Worm (Caenorhabditis elegans) whole organism, early embryonic: ENCODE measurements around the gene swt-2.

ENCODE experiments used
- F13C5.2 ChIP-seq: sonication (generic microtip); optimal IDR thresholded peaks from 2 replicates; lab custom pipeline; 2017; ENCODE audit warnings: mild to moderate bottlenecking, missing genetic modification characterization, inconsistent platforms, missing compliant biosample characterization
- aly-1 ChIP-seq: sonication (generic microtip); optimal IDR thresholded peaks from 2 replicates; lab custom pipeline; 2016; ENCODE audit warnings: missing genetic modification characterization, missing compliant biosample characterization
- ama-1 ChIP-seq: fragments of 150-350 bp; optimal IDR thresholded peaks from 2 replicates; lab custom pipeline; 2014
- ceh-36 ChIP-seq: sonication (generic microtip); optimal IDR thresholded peaks from 2 replicates; lab custom pipeline; 2016; ENCODE audit warnings: missing genetic modification characterization, inconsistent platforms, missing compliant biosample characterization
- ets-7 ChIP-seq: sonication (generic microtip); optimal IDR thresholded peaks from 2 replicates; lab custom pipeline; 2016; ENCODE audit warnings: missing genotype, missing genetic modification characterization, missing compliant biosample characterization
- flt-1 ChIP-seq: fragments of 200-800 bp; sonication (Bioruptor generic); IDR thresholded peaks from 2 replicates; pipeline ENCODE4 v1.3.6; 2022; ENCODE audit warnings: missing genetic modification characterization, missing compliant biosample characterization
- hmbx-1 ChIP-seq: sonication (generic microtip); optimal IDR thresholded peaks from 2 replicates; lab custom pipeline; 2016; ENCODE audit warnings: mild to moderate bottlenecking, missing genetic modification characterization, missing compliant biosample characterization
- hnd-1 ChIP-seq: sonication (generic microtip); optimal IDR thresholded peaks from 2 replicates; lab custom pipeline; 2016; ENCODE audit warnings: missing genetic modification characterization, missing compliant biosample characterization
- scrt-1 ChIP-seq: fragments of 200-800 bp; sonication (Bioruptor generic); IDR thresholded peaks from 2 replicates; pipeline ENCODE4 v1.3.6; 2022; ENCODE audit warnings: missing genetic modification characterization, missing compliant biosample characterization
- sea-1 ChIP-seq: fragments of 200-800 bp; sonication (Bioruptor generic); conservative IDR thresholded peaks from 2 replicates; pipeline ENCODE4 v1.3.6; 2022; ENCODE audit warnings: missing genetic modification characterization, missing compliant biosample characterization
- tbx-37 ChIP-seq: fragments of 200-800 bp; sonication (Bioruptor generic); conservative IDR thresholded peaks from 2 replicates; pipeline ENCODE4 v1.3.6; 2022; ENCODE audit warnings: missing genetic modification reagents, missing genetic modification characterization, missing compliant biosample characterization
- tra-4 ChIP-seq: sonication (generic microtip); optimal IDR thresholded peaks from 2 replicates; lab custom pipeline; 2017; ENCODE audit warnings: missing genetic modification characterization, missing compliant biosample characterization

DNA sequence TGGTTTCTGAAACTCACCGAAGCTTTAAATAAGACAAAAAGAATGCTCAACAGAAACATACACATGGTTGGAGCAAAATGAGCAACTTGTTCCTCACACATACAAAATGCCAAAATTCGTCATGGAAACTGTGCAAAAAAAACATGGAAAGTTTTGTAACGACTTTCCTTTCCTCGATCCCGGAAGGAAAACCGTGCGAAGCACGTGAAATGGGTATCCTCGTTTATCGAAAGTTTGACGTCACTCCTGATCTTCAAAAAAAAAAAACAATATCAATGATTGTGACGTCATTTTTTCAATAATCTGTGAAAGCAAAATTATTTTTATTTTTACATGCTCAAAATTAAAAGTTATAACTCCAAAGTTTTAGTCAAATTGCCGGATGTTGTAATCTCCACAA, 40.4 kb downstream of the swt-2 start, which contains the start of gene clec-212:
- TF ChIP-seq ama-1 = no peak
- TF ChIP-seq hnd-1 (tag; lab: Kevin White, UChicago) = no peak
- TF ChIP-seq flt-1 (GFP tag; lab: Robert Waterston, UW) = no peak
- TF ChIP-seq hmbx-1 (tag; lab: Kevin White, UChicago) = no peak
- TF ChIP-seq scrt-1 (GFP tag; lab: Robert Waterston, UW) = no peak
- TF ChIP-seq F13C5.2 (tag; lab: Kevin White, UChicago) = no peak
- no peak for TF ChIP-seq sea-1
- no peak for TF ChIP-seq tra-4 (tag; lab: Kevin White, UChicago)
- no peak for TF ChIP-seq ceh-36 (tag; lab: Kevin White, UChicago)
- TF ChIP-seq ets-7 (tag; lab: Kevin White, UChicago) = no peak
- no peak for TF ChIP-seq tbx-37 (GFP tag; lab: Robert Waterston, UW)
- no peak for TF ChIP-seq aly-1
